Worm (Caenorhabditis elegans) whole organism, midembryonic: ENCODE data around the gene sdz-31.

Experiments
- T22C8.4 ChIP-seq: fragments of 200-800 bp; sonication (Bioruptor generic); IDR thresholded peaks from 2 replicates; pipeline ENCODE4 v1.3.6; 2022; ENCODE audit warnings: missing genetic modification characterization, missing compliant biosample characterization
- cog-1 ChIP-seq: sonication (generic microtip); optimal IDR thresholded peaks from 2 replicates; lab custom pipeline; 2016; ENCODE audit warnings: missing genetic modification characterization, missing compliant biosample characterization
- flt-1 ChIP-seq: fragments of 200-800 bp; sonication (Bioruptor generic); IDR thresholded peaks from 2 replicates; pipeline ENCODE4 v1.3.6; 2022; ENCODE audit warnings: missing genetic modification characterization, missing compliant biosample characterization
- klf-2 ChIP-seq: fragments of 200-800 bp; sonication (Bioruptor generic); conservative IDR thresholded peaks from 2 replicates; pipeline ENCODE4 v1.3.6; 2022; ENCODE audit warnings: missing genetic modification reagents, missing genetic modification characterization, missing compliant biosample characterization
- med-1 ChIP-seq: sonication (generic microtip); optimal IDR thresholded peaks from 2 replicates; lab custom pipeline; 2017; ENCODE audit warnings: missing genetic modification characterization, mild to moderate bottlenecking, missing compliant biosample characterization, antibody characterized with exemption, missing genetic modification reagents; ENCODE audit not compliant: insufficient read depth
- ref-1 ChIP-seq: fragments of 200-800 bp; sonication (Bioruptor generic); conservative IDR thresholded peaks from 2 replicates; pipeline ENCODE4 v1.3.6; 2022; ENCODE audit warnings: missing genetic modification reagents, missing genetic modification characterization, missing compliant biosample characterization
- tab-1 ChIP-seq: fragments of 200-800 bp; sonication (Bioruptor generic); IDR thresholded peaks from 2 replicates; pipeline ENCODE4 v1.3.6; 2022; ENCODE audit warnings: missing genetic modification characterization, missing compliant biosample characterization
- ztf-23 ChIP-seq: fragments of 200-800 bp; sonication (Bioruptor generic); IDR thresholded peaks from 2 replicates; pipeline ENCODE4 v1.3.6; 2022; ENCODE audit warnings: missing genetic modification reagents, missing genetic modification characterization, missing compliant biosample characterization
- ztf-29 ChIP-seq: fragments of 200-800 bp; sonication (Bioruptor generic); IDR thresholded peaks from 2 replicates; pipeline ENCODE4 v1.3.6; 2022; ENCODE audit warnings: missing genetic modification reagents, missing genetic modification characterization, missing compliant biosample characterization

Gene sdz-31

ce11 chrV:9922481-9922880 lies 42.5 kb downstream of the sdz-31 start, which contains the start of gene C50H2.7:
Gene C50H2.7, plus strand, starts transcription at chrV:9922781.
- TF ChIP-seq cog-1 (no peak), ref-1 (GFP tag; lab: Robert Waterston, UW) (no peak), klf-2 (GFP tag; lab: Robert Waterston, UW) (no peak), T22C8.4 (no peak), ztf-29 (GFP tag; lab: Robert Waterston, UW) (no peak), med-1 (GFP tag; lab: Kevin White, UChicago) (no peak), ztf-23 (GFP tag; lab: Robert Waterston, UW) (no peak)

DNA sequence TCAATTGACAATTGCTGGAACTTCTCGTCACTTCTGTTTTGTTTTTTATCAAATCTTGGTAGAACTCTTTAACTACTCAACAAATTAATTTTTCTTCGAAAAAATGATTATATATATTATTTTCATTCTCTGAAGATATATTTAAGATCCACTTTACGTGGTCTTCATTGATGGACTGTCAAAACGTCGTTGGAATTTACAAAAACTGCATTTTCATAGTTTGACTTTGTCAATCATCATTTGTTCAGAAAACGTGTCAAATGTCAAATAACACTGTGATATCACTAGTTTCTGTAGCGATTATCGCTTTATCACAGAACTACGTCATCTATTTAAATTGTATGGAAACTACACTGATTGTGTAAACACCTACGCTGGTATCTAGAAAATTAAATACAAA lies 44.4 kb downstream of the sdz-31 start:
- TF ChIP-seq tab-1 = no peak
- no peak for TF ChIP-seq med-1 (GFP tag; lab: Kevin White, UChicago)
- no peak for TF ChIP-seq klf-2 (GFP tag; lab: Robert Waterston, UW)
- no peak for TF ChIP-seq ztf-29 (GFP tag; lab: Robert Waterston, UW)
- TF ChIP-seq ztf-23 (GFP tag; lab: Robert Waterston, UW) = no peak
- no peak for TF ChIP-seq T22C8.4
- TF ChIP-seq ref-1 (GFP tag; lab: Robert Waterston, UW) = no peak
- no peak for TF ChIP-seq flt-1 (GFP tag; lab: Robert Waterston, UW)
- no peak for TF ChIP-seq cog-1

DNA sequence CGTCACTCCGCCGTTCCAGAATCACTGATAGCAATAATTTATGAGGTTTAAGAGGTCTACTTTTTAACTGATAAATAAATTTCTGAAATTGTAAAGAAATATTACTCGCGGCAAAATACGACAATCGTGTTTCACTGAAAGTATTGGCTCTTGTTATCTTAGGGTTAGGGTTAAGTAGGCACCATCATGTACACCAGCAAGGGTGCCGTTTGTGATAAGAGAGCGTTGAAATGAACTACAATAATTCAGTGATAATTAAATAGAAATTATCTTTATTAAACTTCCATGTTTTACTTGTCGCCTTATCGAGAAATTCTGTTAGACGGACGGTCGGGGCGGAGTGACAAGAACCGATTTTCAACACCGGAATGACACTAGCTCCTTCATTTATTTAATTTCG lies 45.7 kb downstream of the sdz-31 start:
- TF ChIP-seq T22C8.4 (no peak), flt-1 (GFP tag; lab: Robert Waterston, UW) (no peak), ref-1 (GFP tag; lab: Robert Waterston, UW) (no peak), ztf-29 (GFP tag; lab: Robert Waterston, UW) (no peak), cog-1 (no peak)

DNA sequence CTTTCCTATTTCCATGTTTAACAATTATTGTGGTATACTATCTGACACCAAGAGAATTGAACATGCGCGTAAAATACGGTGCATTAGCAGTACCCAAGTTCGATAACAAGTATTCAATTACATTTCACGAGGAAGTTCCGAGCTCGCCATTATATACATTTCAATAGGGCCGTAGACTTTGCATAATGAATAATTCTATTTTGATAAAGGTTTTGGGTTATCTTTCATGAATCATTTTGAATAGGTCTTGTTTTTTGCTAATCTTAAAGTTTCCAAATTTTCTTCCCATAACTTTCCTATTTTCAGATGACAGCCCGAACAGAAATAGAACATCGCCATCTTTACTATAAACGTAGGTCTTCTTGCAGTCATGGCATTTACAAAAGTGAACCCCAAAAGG lies 46.3 kb downstream of the sdz-31 start, which contains the start of gene C50H2.13:
TSS of gene C50H2.13 (plus strand) at position 301 of the 400 bp plus-strand sequence.
- TF ChIP-seq ztf-23 (GFP tag; lab: Robert Waterston, UW) = no peak
- no peak for TF ChIP-seq ref-1 (GFP tag; lab: Robert Waterston, UW)
- no peak for TF ChIP-seq flt-1 (GFP tag; lab: Robert Waterston, UW)
- TF ChIP-seq med-1 (GFP tag; lab: Kevin White, UChicago) = no peak
- TF ChIP-seq klf-2 (GFP tag; lab: Robert Waterston, UW) = no peak
- TF ChIP-seq cog-1 = no peak
- no peak for TF ChIP-seq T22C8.4
- TF ChIP-seq ztf-29 (GFP tag; lab: Robert Waterston, UW) = no peak
- no peak for TF ChIP-seq tab-1

- TF ChIP-seq ref-1 (GFP tag; lab: Robert Waterston, UW) (no peak), ztf-23 (GFP tag; lab: Robert Waterston, UW) (no peak), klf-2 (GFP tag; lab: Robert Waterston, UW) (no peak)
These were observed 47.4 kb downstream of the sdz-31 start for ce11 chrV:9927381-9927780.

DNA sequence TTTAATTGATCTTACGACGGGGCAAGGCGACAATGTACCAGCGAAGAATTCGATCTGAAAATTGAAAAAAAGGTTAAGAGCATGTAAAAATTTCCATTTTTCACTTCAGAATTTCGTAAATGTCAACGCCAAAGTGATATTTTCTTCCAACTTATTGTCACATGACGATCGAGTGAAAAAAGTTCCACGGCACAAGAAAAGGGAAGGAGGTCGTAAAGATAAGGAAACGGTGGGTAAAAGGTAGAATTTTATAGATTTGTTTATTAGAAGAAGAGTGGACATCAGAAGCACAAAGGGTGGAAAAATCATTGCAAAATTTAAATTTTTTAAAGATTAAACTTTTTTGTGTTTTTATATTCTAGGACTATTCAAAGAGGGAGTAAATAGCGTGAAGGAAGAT lies 48.0 kb downstream of the sdz-31 start:
- TF ChIP-seq cog-1 (no peak), ztf-23 (GFP tag; lab: Robert Waterston, UW) (no peak), ztf-29 (GFP tag; lab: Robert Waterston, UW) (no peak), T22C8.4 (no peak), med-1 (GFP tag; lab: Kevin White, UChicago) (no peak), klf-2 (GFP tag; lab: Robert Waterston, UW) (no peak), ref-1 (GFP tag; lab: Robert Waterston, UW) (no peak), flt-1 (GFP tag; lab: Robert Waterston, UW) (no peak), tab-1 (no peak)

DNA sequence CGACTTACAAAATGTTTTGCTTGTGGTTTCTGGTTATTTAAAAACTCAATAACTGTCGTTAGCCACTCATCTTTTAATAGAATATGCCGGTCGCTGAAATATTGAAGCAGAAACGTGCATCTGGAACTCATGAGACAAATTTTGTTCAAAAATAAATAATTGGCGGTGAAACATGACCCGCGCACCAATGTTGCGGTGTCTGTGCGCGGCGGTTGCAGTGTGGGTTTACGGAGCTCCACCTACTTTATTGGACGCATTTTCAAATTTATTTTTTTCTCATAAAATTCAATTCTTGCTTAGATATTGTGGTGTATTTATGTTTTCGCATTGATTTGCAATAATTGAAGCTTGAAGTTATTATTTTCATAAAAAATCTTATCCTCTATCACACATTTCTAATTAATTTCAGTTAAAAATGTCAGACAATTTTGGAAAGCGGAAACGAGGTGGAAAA lies 50.7 kb downstream of the sdz-31 start, which contains the start of the genes rmh-2 and suds-3:
TSS of gene rmh-2 (minus strand) at position 164 of the 454 bp plus-strand sequence.
TSS of gene suds-3 (plus strand) at position 404 of the 454 bp plus-strand sequence.
- TF ChIP-seq T22C8.4 = no peak
- TF ChIP-seq cog-1 = no peak
- no peak for TF ChIP-seq tab-1
- TF ChIP-seq ztf-29 (GFP tag; lab: Robert Waterston, UW) = no peak
- no peak for TF ChIP-seq klf-2 (GFP tag; lab: Robert Waterston, UW)
- TF ChIP-seq flt-1 (GFP tag; lab: Robert Waterston, UW) = no peak
- peak; percentile 46 for TF ChIP-seq med-1 (GFP tag; lab: Kevin White, UChicago)
